Worm (Caenorhabditis elegans) whole organism, mixed stage, embryonic: ENCODE data around the gene F20D6.5.

ENCODE experiments used
- blmp-1 ChIP-seq: fragments of 150-350 bp; optimal IDR thresholded peaks from 2 replicates; lab custom pipeline; 2014; ENCODE audit warnings: missing biosample characterization, missing genetic modification characterization
- ceh-39 ChIP-seq: fragments of 150-350 bp; optimal IDR thresholded peaks from 2 replicates; lab custom pipeline; 2014; ENCODE audit warnings: missing biosample characterization, missing genetic modification characterization
- ceh-43 ChIP-seq: fragments of 200-800 bp; sonication (Bioruptor generic); optimal IDR thresholded peaks from 2 replicates; lab custom pipeline; 2018; ENCODE audit warnings: mild to moderate bottlenecking, missing genetic modification characterization, moderate library complexity, missing compliant biosample characterization
- ceh-83 ChIP-seq: fragments of 200-800 bp; sonication (Bioruptor generic); optimal IDR thresholded peaks from 2 replicates; lab custom pipeline; 2018; ENCODE audit warnings: mild to moderate bottlenecking, missing genetic modification characterization, missing compliant biosample characterization
- ces-1 ChIP-seq: fragments of 150-350 bp; optimal IDR thresholded peaks from 2 replicates; lab custom pipeline; 2014; ENCODE audit warnings: missing biosample characterization, missing genetic modification reagents, missing genetic modification characterization
- cnd-1 ChIP-seq: fragments of 200-800 bp; sonication (Bioruptor generic); optimal IDR thresholded peaks from 2 replicates; lab custom pipeline; 2018; ENCODE audit warnings: mild to moderate bottlenecking, missing genetic modification characterization, missing compliant biosample characterization
- drap-1 ChIP-seq: fragments of 200-800 bp; sonication (Bioruptor generic); optimal IDR thresholded peaks from 3 replicates; lab custom pipeline; 2018; ENCODE audit warnings: mild to moderate bottlenecking, missing genetic modification characterization, missing compliant biosample characterization
- elt-3 ChIP-seq: fragments of 150-350 bp; optimal IDR thresholded peaks from 2 replicates; lab custom pipeline; 2014; ENCODE audit warnings: missing biosample characterization, missing genetic modification characterization
- flh-1 ChIP-seq: fragments of 200-800 bp; sonication (Bioruptor generic); optimal IDR thresholded peaks from 2 replicates; lab custom pipeline; 2018; ENCODE audit warnings: mild to moderate bottlenecking, missing genetic modification characterization, moderate library complexity, missing compliant biosample characterization
- ham-2 ChIP-seq: fragments of 200-800 bp; sonication (Bioruptor generic); optimal IDR thresholded peaks from 2 replicates; lab custom pipeline; 2018; ENCODE audit warnings: mild to moderate bottlenecking, missing genetic modification characterization, missing compliant biosample characterization
- hlh-1 ChIP-seq: fragments of 150-350 bp; optimal IDR thresholded peaks from 2 replicates; lab custom pipeline; 2014; ENCODE audit warnings: missing biosample characterization, missing genetic modification reagents, missing genetic modification characterization
- lin-13 ChIP-seq: fragments of 150-350 bp; optimal IDR thresholded peaks from 2 replicates; lab custom pipeline; 2014; ENCODE audit warnings: missing biosample characterization, missing genetic modification characterization
- lin-32 ChIP-seq: fragments of 200-800 bp; sonication (Bioruptor generic); optimal IDR thresholded peaks from 2 replicates; lab custom pipeline; 2018; ENCODE audit warnings: mild to moderate bottlenecking, missing genetic modification characterization, missing compliant biosample characterization
- lsy-2 ChIP-seq: fragments of 150-350 bp; optimal IDR thresholded peaks from 2 replicates; lab custom pipeline; 2014; ENCODE audit warnings: missing biosample characterization, missing genetic modification characterization
- mep-1 ChIP-seq: fragments of 150-350 bp; optimal IDR thresholded peaks from 2 replicates; lab custom pipeline; 2017; ENCODE audit warnings: missing biosample characterization, missing genetic modification reagents, missing genetic modification characterization, inconsistent platforms
- mls-2 ChIP-seq: sonication (generic microtip); optimal IDR thresholded peaks from 2 replicates; lab custom pipeline; 2016; ENCODE audit warnings: mild to moderate bottlenecking, missing genetic modification characterization, moderate library complexity, missing compliant biosample characterization
- nhr-12 ChIP-seq: fragments of 150-350 bp; optimal IDR thresholded peaks from 2 replicates; lab custom pipeline; 2014; ENCODE audit warnings: missing biosample characterization, missing genetic modification characterization
- nhr-2 ChIP-seq: fragments of 150-350 bp; optimal IDR thresholded peaks from 2 replicates; lab custom pipeline; 2014; ENCODE audit warnings: missing biosample characterization, missing genetic modification characterization
- nhr-237 ChIP-seq: fragments of 150-350 bp; optimal IDR thresholded peaks from 2 replicates; lab custom pipeline; 2014; ENCODE audit warnings: missing biosample characterization, missing genetic modification characterization
- nhr-28 ChIP-seq: fragments of 150-350 bp; optimal IDR thresholded peaks from 2 replicates; lab custom pipeline; 2014; ENCODE audit warnings: missing biosample characterization, missing genetic modification characterization
- nhr-76 ChIP-seq: sonication (generic microtip); optimal IDR thresholded peaks from 2 replicates; lab custom pipeline; 2017; ENCODE audit warnings: missing biosample characterization, missing genetic modification characterization
- pha-4 ChIP-seq: fragments of 150-350 bp; optimal IDR thresholded peaks from 2 replicates; lab custom pipeline; 2018; ENCODE audit warnings: missing biosample characterization, missing genetic modification reagents, missing genetic modification characterization
- snpc-4 ChIP-seq: fragments of 150-350 bp; optimal IDR thresholded peaks from 2 replicates; lab custom pipeline; 2014; ENCODE audit warnings: missing biosample characterization, missing genetic modification characterization
- sptf-1 ChIP-seq: sonication (generic microtip); optimal IDR thresholded peaks from 2 replicates; lab custom pipeline; 2017; ENCODE audit warnings: mild to moderate bottlenecking, missing genetic modification characterization, moderate library complexity, missing compliant biosample characterization
- tbx-8 ChIP-seq: fragments of 200-800 bp; sonication (Bioruptor generic); optimal IDR thresholded peaks from 2 replicates; lab custom pipeline; 2018; ENCODE audit warnings: mild to moderate bottlenecking, missing genetic modification characterization, moderate library complexity, missing compliant biosample characterization
- unc-120 ChIP-seq: sonication (generic microtip); optimal IDR thresholded peaks from 2 replicates; lab custom pipeline; 2017; ENCODE audit warnings: missing genetic modification characterization, missing compliant biosample characterization; ENCODE audit not compliant: poor library complexity, severe bottlenecking
- unc-39 ChIP-seq: fragments of 150-350 bp; optimal IDR thresholded peaks from 2 replicates; lab custom pipeline; 2014; ENCODE audit warnings: missing biosample characterization, missing genetic modification characterization
- unc-62 ChIP-seq: fragments of 150-350 bp; optimal IDR thresholded peaks from 2 replicates; lab custom pipeline; 2014; ENCODE audit warnings: missing biosample characterization, missing genetic modification reagents, missing genetic modification characterization
- zip-8 ChIP-seq: fragments of 150-350 bp; optimal IDR thresholded peaks from 2 replicates; lab custom pipeline; 2014; ENCODE audit warnings: missing biosample characterization, missing genetic modification characterization
- ztf-11 ChIP-seq: fragments of 150-350 bp; optimal IDR thresholded peaks from 2 replicates; lab custom pipeline; 2014; ENCODE audit warnings: missing biosample characterization, missing genetic modification characterization

Gene F20D6.5

ce11 chrV:8177349-8177748 lies 15.6 kb downstream of the F20D6.5 start, which contains the start of gene F20D6.9:
Gene F20D6.9, minus strand, starts transcription at chrV:8177449.
- no peak for TF ChIP-seq mep-1 (tag; lab: Kevin White, UChicago)
- no peak for TF ChIP-seq nhr-28 (tag; lab: Kevin White, UChicago)
- TF ChIP-seq zip-8 (tag; lab: Kevin White, UChicago): no peak
- no peak for TF ChIP-seq mls-2 (tag; lab: Kevin White, UChicago)
- no peak for TF ChIP-seq ceh-39
- no peak for TF ChIP-seq lsy-2
- TF ChIP-seq nhr-12: no peak
- no peak for TF ChIP-seq unc-62 (GFP tag; lab: Kevin White, UChicago)
- TF ChIP-seq pha-4 (tag; lab: Kevin White, UChicago): no peak
- no peak for TF ChIP-seq ceh-43 (GFP tag; lab: Kevin White, UChicago)
- no peak for TF ChIP-seq ztf-11
- TF ChIP-seq sptf-1 (tag; lab: Kevin White, UChicago): no peak
- no peak for TF ChIP-seq drap-1 (GFP tag; lab: Kevin White, UChicago)
- TF ChIP-seq unc-120: no peak
- TF ChIP-seq hlh-1 (tag; lab: Kevin White, UChicago): no peak

ce11 chrV:8178279-8178678 lies 16.5 kb downstream of the F20D6.5 start:
- TF ChIP-seq lsy-2 (no peak), nhr-2 (no peak), ceh-83 (no peak), sptf-1 (tag; lab: Kevin White, UChicago) (no peak), tbx-8 (no peak), blmp-1 (tag; lab: Kevin White, UChicago) (no peak), ces-1 (GFP tag; lab: Kevin White, UChicago) (no peak), snpc-4 (no peak), zip-8 (tag; lab: Kevin White, UChicago) (no peak), ceh-43 (GFP tag; lab: Kevin White, UChicago) (no peak), nhr-28 (tag; lab: Kevin White, UChicago) (no peak), unc-120 (no peak), elt-3 (no peak), unc-62 (GFP tag; lab: Kevin White, UChicago) (no peak), ceh-39 (no peak), ham-2 (no peak), nhr-12 (no peak), nhr-76 (tag; lab: Kevin White, UChicago) (no peak)

- no peak for TF ChIP-seq unc-120
- TF ChIP-seq ces-1 (GFP tag; lab: Kevin White, UChicago): peak; percentile 63
- no peak for TF ChIP-seq nhr-28 (tag; lab: Kevin White, UChicago)
- TF ChIP-seq nhr-237: peak; percentile 22
- no peak for TF ChIP-seq ceh-83
- TF ChIP-seq, all 35 proteins: peak for 2
Measured at ce11 chrV:8178914-8179542, 17.3 kb downstream of the F20D6.5 start, which contains the start of gene srp-7. Gene srp-7, plus strand, starts transcription at chrV:8179126.

ce11 chrV:8183384-8183783 lies 21.6 kb downstream of the F20D6.5 start, which contains the start of gene srp-8:
Gene srp-8, plus strand, starts transcription at chrV:8183684.
- TF ChIP-seq flh-1 (GFP tag; lab: Kevin White, UChicago) (no peak), drap-1 (GFP tag; lab: Kevin White, UChicago) (no peak), lin-13 (tag; lab: Kevin White, UChicago) (no peak)

- TF ChIP-seq unc-62 (GFP tag; lab: Kevin White, UChicago): no peak
- TF ChIP-seq mep-1 (tag; lab: Kevin White, UChicago): no peak
- TF ChIP-seq flh-1 (GFP tag; lab: Kevin White, UChicago): no peak
- TF ChIP-seq nhr-28 (tag; lab: Kevin White, UChicago): no peak
- TF ChIP-seq pha-4 (tag; lab: Kevin White, UChicago): no peak
- TF ChIP-seq ceh-83: no peak
- TF ChIP-seq cnd-1 (tag; lab: Kevin White, UChicago): no peak
- no peak for TF ChIP-seq ham-2
- TF ChIP-seq unc-120: no peak
- TF ChIP-seq nhr-237: no peak
- no peak for TF ChIP-seq lin-13 (tag; lab: Kevin White, UChicago)
- TF ChIP-seq zip-8 (tag; lab: Kevin White, UChicago): no peak
Measured at ce11 chrV:8185737-8186136, 24.0 kb downstream of the F20D6.5 start, which contains the start of gene F20D6.2. Gene F20D6.2, plus strand, starts transcription at chrV:8186037.

- TF ChIP-seq nhr-2 (no peak), unc-39 (tag; lab: Kevin White, UChicago) (no peak), nhr-12 (no peak), cnd-1 (tag; lab: Kevin White, UChicago) (no peak), zip-8 (tag; lab: Kevin White, UChicago) (no peak), ces-1 (GFP tag; lab: Kevin White, UChicago) (no peak), lin-32 (GFP tag; lab: Kevin White, UChicago) (no peak), nhr-76 (tag; lab: Kevin White, UChicago) (no peak), unc-120 (no peak), hlh-1 (tag; lab: Kevin White, UChicago) (no peak)
Measured at ce11 chrV:8188421-8188820, 26.7 kb downstream of the F20D6.5 start, which contains the start of gene F20D6.15. Gene F20D6.15, minus strand, starts transcription at chrV:8188467.
